Fruit fly (Drosophila melanogaster) whole organism, embryonic: ENCODE data around the gene ND-39.
A peak's percentile ranks its signal among the peaks of the same experiment; 100 is the strongest.

Experiments used
- ATbp ChIP-seq: fragments of 200-800 bp; sonication (Bioruptor generic); optimal IDR thresholded peaks from 2 replicates; lab custom pipeline; 2017; ENCODE audit warnings: missing biosample characterization, mild to moderate bottlenecking, missing genetic modification characterization, missing genetic modification reagents
- Bdp1 ChIP-seq: fragments of 200-800 bp; sonication (Bioruptor generic); optimal IDR thresholded peaks from 3 replicates; lab custom pipeline; 2016; ENCODE audit warnings: missing biosample characterization, missing genetic modification characterization
- BtbVII ChIP-seq: fragments of 200-800 bp; sonication (Bioruptor generic); optimal IDR thresholded peaks from 3 replicates; lab custom pipeline; 2017; ENCODE audit warnings: missing biosample characterization, mild to moderate bottlenecking, missing genetic modification characterization
- CG10209 ChIP-seq: fragments of 200-800 bp; sonication (Bioruptor generic); optimal IDR thresholded peaks from 3 replicates; lab custom pipeline; 2017; ENCODE audit warnings: missing biosample characterization, mild to moderate bottlenecking, missing genetic modification characterization, missing genetic modification reagents
- CG10959 ChIP-seq: fragments of 200-800 bp; sonication (Bioruptor generic); IDR thresholded peaks from 2 replicates; pipeline ENCODE4 v1.3.6; 2022; ENCODE audit warnings: missing biosample characterization, missing genetic modification characterization
- CG11504 ChIP-seq: fragments of 200-800 bp; sonication (Bioruptor generic); optimal IDR thresholded peaks from 3 replicates; lab custom pipeline; 2019; ENCODE audit warnings: missing biosample characterization, mild to moderate bottlenecking, missing genetic modification characterization, moderate library complexity
- CG12299 ChIP-seq: fragments of 200-800 bp; sonication (Bioruptor generic); optimal IDR thresholded peaks from 2 replicates; lab custom pipeline; 2018; ENCODE audit warnings: missing biosample characterization, mild to moderate bottlenecking, missing genetic modification characterization
- CG12659 ChIP-seq: fragments of 200-800 bp; sonication (Bioruptor generic); optimal IDR thresholded peaks from 3 replicates; lab custom pipeline; 2017; ENCODE audit warnings: mild to moderate bottlenecking, missing biosample characterization, missing genetic modification reagents, missing genetic modification characterization
- CG13894 ChIP-seq: fragments of 200-800 bp; sonication (Bioruptor generic); optimal IDR thresholded peaks from 3 replicates; lab custom pipeline; 2018; ENCODE audit warnings: missing biosample characterization, mild to moderate bottlenecking, missing genetic modification characterization, moderate library complexity
- CG18764 ChIP-seq: fragments of 200-800 bp; sonication (Bioruptor generic); optimal IDR thresholded peaks from 3 replicates; lab custom pipeline; 2016; ENCODE audit warnings: missing biosample characterization, missing genetic modification characterization
- CG30431 ChIP-seq: fragments of 200-800 bp; sonication (Bioruptor generic); optimal IDR thresholded peaks from 2 replicates; lab custom pipeline; 2017; ENCODE audit warnings: missing biosample characterization, missing genetic modification characterization
- CG3407 ChIP-seq: fragments of 200-800 bp; sonication (Bioruptor generic); optimal IDR thresholded peaks from 2 replicates; lab custom pipeline; 2018; ENCODE audit warnings: missing biosample characterization, mild to moderate bottlenecking, missing genetic modification characterization
- CG3838 ChIP-seq: fragments of 200-800 bp; sonication (Bioruptor generic); optimal IDR thresholded peaks from 3 replicates; lab custom pipeline; 2016; ENCODE audit warnings: missing biosample characterization, missing genetic modification characterization
- CG4282 ChIP-seq: fragments of 200-800 bp; sonication (Bioruptor generic); optimal IDR thresholded peaks from 2 replicates; lab custom pipeline; 2016; ENCODE audit warnings: missing biosample characterization, missing genetic modification characterization
- CG4730 ChIP-seq: fragments of 200-800 bp; sonication (Bioruptor generic); IDR thresholded peaks from 2 replicates; pipeline ENCODE4 v1.3.6; 2022; ENCODE audit warnings: missing biosample characterization, missing genetic modification characterization
- CG6175 ChIP-seq: fragments of 200-800 bp; sonication (Bioruptor generic); IDR thresholded peaks from 3 replicates; pipeline ENCODE4 v1.3.6; 2022; ENCODE audit warnings: missing biosample characterization, missing genetic modification characterization
- CG9797 ChIP-seq: fragments of 200-800 bp; sonication (Bioruptor generic); optimal IDR thresholded peaks from 3 replicates; lab custom pipeline; 2018; ENCODE audit warnings: missing biosample characterization, mild to moderate bottlenecking, missing genetic modification characterization
- Deaf1 ChIP-seq: fragments of 200-800 bp; optimal IDR thresholded peaks from 3 replicates; lab custom pipeline; 2019; ENCODE audit warnings: missing biosample characterization, mild to moderate bottlenecking, missing genetic modification characterization, moderate library complexity
- Elba2 ChIP-seq: fragments of 200-800 bp; sonication (Bioruptor generic); optimal IDR thresholded peaks from 3 replicates; lab custom pipeline; 2016; ENCODE audit warnings: missing biosample characterization, missing genetic modification characterization
- Fer2 ChIP-seq: fragments of 200-800 bp; sonication (Bioruptor generic); optimal IDR thresholded peaks from 2 replicates; lab custom pipeline; 2018; ENCODE audit warnings: missing biosample characterization, mild to moderate bottlenecking, missing genetic modification characterization, moderate library complexity
- Gug ChIP-seq: fragments of 200-800 bp; sonication (Bioruptor generic); IDR thresholded peaks from 4 replicates; pipeline ENCODE4 v1.3.6; 2022; ENCODE audit warnings: missing biosample characterization, missing genetic modification characterization
- H2.0 ChIP-seq: fragments of 200-800 bp; sonication (Bioruptor generic); IDR thresholded peaks from 2 replicates; pipeline ENCODE4 v1.3.6; 2022; ENCODE audit warnings: missing biosample characterization, missing genetic modification characterization
- Hey ChIP-seq: fragments of 200-800 bp; sonication (Bioruptor generic); optimal IDR thresholded peaks from 3 replicates; lab custom pipeline; 2018; ENCODE audit warnings: missing biosample characterization, mild to moderate bottlenecking, missing genetic modification characterization
- Med ChIP-seq: fragments of 200-800 bp; sonication (Bioruptor generic); peaks from one replicate; lab custom pipeline; 2016; ENCODE audit warnings: missing biosample characterization, missing genetic modification characterization, mild to moderate bottlenecking, inconsistent platforms, moderate library complexity
- NC2α ChIP-seq: fragments of 200-800 bp; sonication (Bioruptor generic); optimal IDR thresholded peaks from 2 replicates; lab custom pipeline; 2016; ENCODE audit warnings: missing biosample characterization, missing genetic modification characterization
- NFAT ChIP-seq: fragments of 200-800 bp; sonication (Bioruptor generic); IDR thresholded peaks from 2 replicates; pipeline ENCODE4 v1.3.6; 2022; ENCODE audit warnings: missing biosample characterization, missing genetic modification characterization
- Nf-YA ChIP-seq: fragments of 200-800 bp; sonication (Bioruptor generic); IDR thresholded peaks from 2 replicates; pipeline ENCODE4 v1.3.6; 2022; ENCODE audit warnings: missing biosample characterization, missing genetic modification characterization
- Optix ChIP-seq: fragments of 200-800 bp; sonication (Bioruptor generic); IDR thresholded peaks from 3 replicates; pipeline ENCODE4 v1.3.6; 2022; ENCODE audit warnings: missing biosample characterization, missing genetic modification characterization
- Side ChIP-seq: fragments of 200-800 bp; sonication (Bioruptor generic); optimal IDR thresholded peaks from 2 replicates; lab custom pipeline; 2016; ENCODE audit warnings: missing biosample characterization, missing genetic modification characterization
- Sox100B ChIP-seq: fragments of 200-800 bp; sonication (Bioruptor generic); optimal IDR thresholded peaks from 3 replicates; lab custom pipeline; 2018; ENCODE audit warnings: missing biosample characterization, mild to moderate bottlenecking, missing genetic modification characterization
- Tbp ChIP-seq: fragments of >200 bp; optimal IDR thresholded peaks from 2 replicates; lab custom pipeline; 2018; ENCODE audit warnings: missing biosample characterization, missing genetic modification characterization
- az2 ChIP-seq: fragments of 200-800 bp; sonication (Bioruptor generic); optimal IDR thresholded peaks from 3 replicates; lab custom pipeline; 2016; ENCODE audit warnings: missing biosample characterization, missing genetic modification characterization
- crp ChIP-seq, 2 experiments: fragments of 200-800 bp; sonication (Bioruptor generic); optimal IDR thresholded peaks; 2 replicates in 1 of 2; 3 replicates in 1 of 2; lab custom pipeline; 2017; ENCODE audit warnings: missing biosample characterization in 2 of 2, missing genetic modification characterization in 2 of 2, mild to moderate bottlenecking in 1 of 2, moderate library complexity in 1 of 2
- dmrt11E ChIP-seq: fragments of 200-800 bp; sonication (Bioruptor generic); optimal IDR thresholded peaks from 3 replicates; lab custom pipeline; 2018; ENCODE audit warnings: missing biosample characterization, mild to moderate bottlenecking, missing genetic modification characterization, moderate library complexity
- dmrt99B ChIP-seq: fragments of 200-800 bp; sonication (Bioruptor generic); optimal IDR thresholded peaks from 2 replicates; lab custom pipeline; 2018; ENCODE audit warnings: missing biosample characterization, mild to moderate bottlenecking, missing genetic modification characterization, moderate library complexity
- fd102C ChIP-seq: fragments of 200-800 bp; sonication (Bioruptor generic); optimal IDR thresholded peaks from 2 replicates; lab custom pipeline; 2018; ENCODE audit warnings: missing biosample characterization, mild to moderate bottlenecking, missing genetic modification characterization, moderate library complexity
- gcm2 ChIP-seq: fragments of 200-800 bp; sonication (Bioruptor generic); optimal IDR thresholded peaks from 2 replicates; lab custom pipeline; 2016; ENCODE audit warnings: missing biosample characterization, missing genetic modification characterization
- inv ChIP-seq: fragments of 200-800 bp; sonication (Bioruptor generic); IDR thresholded peaks from 2 replicates; pipeline ENCODE4 v1.3.6; 2022; ENCODE audit warnings: missing biosample characterization, missing genetic modification characterization; ENCODE audit not compliant: partially characterized antibody
- kni ChIP-seq: fragments of 200-800 bp; sonication (Bioruptor generic); optimal IDR thresholded peaks from 3 replicates; lab custom pipeline; 2017; ENCODE audit warnings: mild to moderate bottlenecking, missing biosample characterization, missing genetic modification reagents, missing genetic modification characterization
- oc ChIP-seq: fragments of 200-800 bp; sonication (Bioruptor generic); optimal IDR thresholded peaks from 2 replicates; lab custom pipeline; 2018; ENCODE audit warnings: missing biosample characterization, mild to moderate bottlenecking, missing genetic modification characterization, moderate library complexity
- otp ChIP-seq: fragments of 200-800 bp; sonication (Bioruptor generic); IDR thresholded peaks from 3 replicates; pipeline ENCODE4, ENCODE4 v1.3.6; 2022; ENCODE audit warnings: missing biosample characterization, missing genetic modification characterization
- peb ChIP-seq: fragments of 200-800 bp; sonication (Bioruptor generic); IDR thresholded peaks from 2 replicates; pipeline ENCODE4 v1.3.6; 2022; ENCODE audit warnings: missing biosample characterization, missing genetic modification characterization
- pfk ChIP-seq: fragments of 200-800 bp; sonication (Bioruptor generic); optimal IDR thresholded peaks from 2 replicates; lab custom pipeline; 2018; ENCODE audit warnings: missing biosample characterization, mild to moderate bottlenecking, missing genetic modification characterization, moderate library complexity
- sd ChIP-seq: fragments of 200-800 bp; sonication (Bioruptor generic); optimal IDR thresholded peaks from 3 replicates; lab custom pipeline; 2018; ENCODE audit warnings: missing biosample characterization, mild to moderate bottlenecking, missing genetic modification characterization, moderate library complexity
- seq ChIP-seq: fragments of 200-800 bp; sonication (Bioruptor generic); IDR thresholded peaks from 2 replicates; pipeline ENCODE4 v1.3.6; 2022; ENCODE audit warnings: missing biosample characterization, missing genetic modification characterization
- tll ChIP-seq, 2 experiments: fragments of 200-800 bp in 1 of 2; fragments of >200 bp in 1 of 2; sonication (Bioruptor generic) in 1 of 2; optimal IDR thresholded peaks; 2 replicates each; lab custom pipeline; 2017 to 2019; ENCODE audit warnings: missing biosample characterization in 2 of 2, missing genetic modification characterization in 2 of 2, mild to moderate bottlenecking in 1 of 2, moderate library complexity in 1 of 2
- tna ChIP-seq: fragments of 200-800 bp; sonication (Bioruptor generic); IDR thresholded peaks from 2 replicates; pipeline ENCODE4 v1.3.6; 2022; ENCODE audit warnings: missing biosample characterization, missing genetic modification characterization; ENCODE audit not compliant: partially characterized antibody
- usp ChIP-seq: fragments of >200 bp; optimal IDR thresholded peaks from 2 replicates; lab custom pipeline; 2017; ENCODE audit warnings: missing biosample characterization, missing genetic modification characterization
- wdn ChIP-seq: fragments of 200-800 bp; sonication (Bioruptor generic); IDR thresholded peaks from 2 replicates; pipeline ENCODE4 v1.3.6; 2022; ENCODE audit warnings: missing biosample characterization, missing genetic modification characterization

Gene ND-39

dm6 chr3L:20493417-20494261 is 1.8 kb downstream of the ND-39 start (continued):
- TF ChIP-seq CG3407 (GFP tag; lab: Kevin White, UChicago) (peak; percentile 35), otp (GFP tag; lab: Robert Waterston, UW) (peak; percentile 66; the same call in 1 of the 3 replicates), Hey (tag; lab: Kevin White, UChicago) (no peak), Side (GFP tag; lab: Kevin White, UChicago) (peak; percentile 8), tll (GFP tag; optimal IDR thresholded peaks at IDR 0.05; lab: Kevin White, UChicago) (no peak), Tbp (GFP tag; lab: Kevin White, UChicago) (no peak), BtbVII (peak; percentile 48), Elba2 (GFP tag; lab: Kevin White, UChicago) (no peak), crp (GFP tag; optimal IDR thresholded peaks at IDR 0.05; lab: Kevin White, UChicago) (peak in 1 of 2 experiments; percentile 61), Bdp1 (GFP tag; lab: Kevin White, UChicago) (peak; percentile 22), CG4730 (GFP tag; lab: Robert Waterston, UW) (peak; percentile 77; the same call in 1 of the 2 replicates), Optix (no peak), Nf-YA (GFP tag; lab: Robert Waterston, UW) (peak; percentile 71), tna (GFP tag; lab: Robert Waterston, UW) (no peak), NFAT (GFP tag; lab: Robert Waterston, UW) (no peak; the same call in 1 of the 2 replicates), pfk (GFP tag; lab: Kevin White, UChicago) (peak; percentile 11), oc (no peak), ATbp (GFP tag; lab: Kevin White, UChicago) (peak; percentile 55), fd102C (GFP tag; lab: Kevin White, UChicago) (peak; percentile 6), CG18764 (GFP tag; lab: Kevin White, UChicago) (peak; percentile 2), kni (GFP tag; lab: Kevin White, UChicago) (peak; percentile 39), Gug (no peak), Fer2 (no peak), dmrt11E (no peak), CG11504 (tag; lab: Kevin White, UChicago) (peak; percentile 90), Deaf1 (tag; lab: Kevin White, UChicago) (peak; percentile 74), NC2α (GFP tag; lab: Kevin White, UChicago) (no peak), H2.0 (GFP tag; lab: Robert Waterston, UW) (peak; percentile 71), sd (peak; percentile 19), gcm2 (GFP tag; lab: Kevin White, UChicago) (no peak), CG12659 (GFP tag; lab: Kevin White, UChicago) (peak; percentile 69), CG30431 (GFP tag; lab: Kevin White, UChicago) (no peak), usp (no peak), dmrt99B (tag; lab: Kevin White, UChicago) (peak; percentile 85), CG12299 (tag; lab: Kevin White, UChicago) (no peak), Sox100B (GFP tag; lab: Kevin White, UChicago) (peak; percentile 58), seq (GFP tag; lab: Robert Waterston, UW) (peak; percentile 66), CG3838 (GFP tag; lab: Kevin White, UChicago) (peak; percentile 37), CG4282 (GFP tag; lab: Kevin White, UChicago) (no peak), CG9797 (GFP tag; lab: Kevin White, UChicago) (no peak), CG13894 (tag; lab: Kevin White, UChicago) (no peak), CG10959 (GFP tag; lab: Robert Waterston, UW) (no peak), az2 (peak; percentile 50), CG6175 (GFP tag; lab: Robert Waterston, UW) (no peak), inv (GFP tag; lab: Robert Waterston, UW) (no peak), Med (peak; percentile 86), CG10209 (GFP tag; lab: Kevin White, UChicago) (peak; percentile 56), wdn (peak; percentile 66), peb (peak; percentile 48; the same call in 1 of the 2 replicates)
